Worm (Caenorhabditis elegans) whole organism, late embryonic: ENCODE results near the gene nhx-1.
"Not testable (repeated sequence)": the region's sequence is repeated elsewhere in the genome, so short reads cannot be mapped to it uniquely, and the experiment has no call there.

ENCODE experiments used
- C38D4.7 ChIP-seq: fragments of 200-800 bp; sonication (Bioruptor generic); optimal IDR thresholded peaks from 2 replicates; lab custom pipeline; 2018; ENCODE audit warnings: mild to moderate bottlenecking, missing genetic modification characterization, moderate library complexity, missing compliant biosample characterization
- F13H6.1 ChIP-seq: sonication (generic microtip); optimal IDR thresholded peaks from 2 replicates; lab custom pipeline; 2016; ENCODE audit warnings: missing genetic modification characterization, missing compliant biosample characterization
- K09A11.1 ChIP-seq: sonication (generic microtip); optimal IDR thresholded peaks from 2 replicates; lab custom pipeline; 2017; ENCODE audit warnings: antibody characterized with exemption, mild to moderate bottlenecking, missing genetic modification characterization, missing compliant biosample characterization; ENCODE audit not compliant: insufficient read depth
- T23F11.4 ChIP-seq: fragments of 200-800 bp; sonication (Bioruptor generic); optimal IDR thresholded peaks from 2 replicates; lab custom pipeline; 2018; ENCODE audit warnings: mild to moderate bottlenecking, missing genetic modification characterization, missing compliant biosample characterization
- ahr-1 ChIP-seq: sonication (generic microtip); optimal IDR thresholded peaks from 2 replicates; lab custom pipeline; 2016; ENCODE audit warnings: missing genetic modification characterization, missing compliant biosample characterization
- ceh-18 ChIP-seq: sonication (generic microtip); optimal IDR thresholded peaks from 2 replicates; lab custom pipeline; 2016; ENCODE audit warnings: missing genetic modification characterization, missing compliant biosample characterization
- ceh-19 ChIP-seq: fragments of 200-800 bp; sonication (Bioruptor generic); optimal IDR thresholded peaks from 2 replicates; lab custom pipeline; 2018; ENCODE audit warnings: mild to moderate bottlenecking, missing genetic modification characterization, missing compliant biosample characterization
- ceh-22 ChIP-seq: sonication (generic microtip); optimal IDR thresholded peaks from 2 replicates; lab custom pipeline; 2017; ENCODE audit warnings: missing biosample characterization, missing genetic modification characterization
- ceh-30 ChIP-seq: fragments of 150-350 bp; optimal IDR thresholded peaks from 2 replicates; lab custom pipeline; 2014; ENCODE audit warnings: missing biosample characterization, missing genetic modification characterization
- ceh-31 ChIP-seq: sonication (generic microtip); optimal IDR thresholded peaks from 2 replicates; lab custom pipeline; 2016; ENCODE audit warnings: missing genetic modification characterization, missing compliant biosample characterization
- ceh-34 ChIP-seq: sonication (generic microtip); optimal IDR thresholded peaks from 2 replicates; lab custom pipeline; 2016; ENCODE audit warnings: mild to moderate bottlenecking, missing genetic modification characterization, missing compliant biosample characterization
- ceh-45 ChIP-seq: fragments of 200-800 bp; sonication (Bioruptor generic); IDR thresholded peaks from 2 replicates; pipeline ENCODE4 v1.3.6; 2022; ENCODE audit warnings: missing genetic modification reagents, missing genetic modification characterization, missing compliant biosample characterization
- ceh-48 ChIP-seq: sonication (generic microtip); optimal IDR thresholded peaks from 2 replicates; lab custom pipeline; 2016; ENCODE audit warnings: missing genetic modification characterization, inconsistent platforms, missing compliant biosample characterization
- elt-2 ChIP-seq: sonication (generic microtip); optimal IDR thresholded peaks from 2 replicates; lab custom pipeline; 2016; ENCODE audit warnings: missing genetic modification reagents, missing genetic modification characterization, missing compliant biosample characterization
- elt-4 ChIP-seq: sonication (generic microtip); optimal IDR thresholded peaks from 2 replicates; lab custom pipeline; 2016; ENCODE audit warnings: missing genetic modification characterization, missing compliant biosample characterization
- ets-4 ChIP-seq: sonication (generic microtip); optimal IDR thresholded peaks from 2 replicates; lab custom pipeline; 2016; ENCODE audit warnings: missing genetic modification characterization, missing compliant biosample characterization
- eyg-1 ChIP-seq: sonication (generic microtip); optimal IDR thresholded peaks from 2 replicates; lab custom pipeline; 2016; ENCODE audit warnings: missing genotype, missing genetic modification characterization, missing compliant biosample characterization
- fkh-10 ChIP-seq: fragments of 150-350 bp; optimal IDR thresholded peaks from 2 replicates; lab custom pipeline; 2014; ENCODE audit warnings: missing biosample characterization, missing genetic modification reagents, missing genetic modification characterization
- gmeb-2 ChIP-seq: sonication (generic microtip); optimal IDR thresholded peaks from 2 replicates; lab custom pipeline; 2016; ENCODE audit warnings: missing genetic modification characterization, inconsistent platforms, missing compliant biosample characterization
- hlh-6 ChIP-seq: sonication (generic microtip); optimal IDR thresholded peaks from 2 replicates; lab custom pipeline; 2016; ENCODE audit warnings: missing genotype, missing genetic modification characterization, missing compliant biosample characterization
- lim-6 ChIP-seq: sonication (generic microtip); optimal IDR thresholded peaks from 2 replicates; lab custom pipeline; 2016; ENCODE audit warnings: missing genetic modification characterization, missing compliant biosample characterization
- lin-11 ChIP-seq: fragments of 200-800 bp; sonication (Bioruptor generic); optimal IDR thresholded peaks from 2 replicates; lab custom pipeline; 2018; ENCODE audit warnings: mild to moderate bottlenecking, missing genetic modification characterization, missing compliant biosample characterization
- nhr-232 ChIP-seq: sonication (generic microtip); optimal IDR thresholded peaks from 2 replicates; lab custom pipeline; 2016; ENCODE audit warnings: missing genetic modification characterization, missing compliant biosample characterization
- pat-9 ChIP-seq: fragments of 200-800 bp; sonication (Bioruptor generic); optimal IDR thresholded peaks from 2 replicates; lab custom pipeline; 2018; ENCODE audit warnings: mild to moderate bottlenecking, missing genetic modification characterization, moderate library complexity, missing compliant biosample characterization
- pax-1 ChIP-seq: fragments of 150-350 bp; optimal IDR thresholded peaks from 2 replicates; lab custom pipeline; 2014; ENCODE audit warnings: missing biosample characterization, missing genetic modification characterization
- pqm-1 ChIP-seq: sonication (generic microtip); optimal IDR thresholded peaks from 2 replicates; lab custom pipeline; 2016; ENCODE audit warnings: missing genetic modification characterization, missing compliant biosample characterization
- pros-1 ChIP-seq: fragments of 150-350 bp; optimal IDR thresholded peaks from 2 replicates; lab custom pipeline; 2014; ENCODE audit warnings: missing biosample characterization, missing genetic modification reagents, missing genetic modification characterization
- rnt-1 ChIP-seq: sonication (generic microtip); optimal IDR thresholded peaks from 2 replicates; lab custom pipeline; 2016; ENCODE audit warnings: missing genetic modification characterization, missing compliant biosample characterization
- sdc-2 ChIP-seq: sonication (generic microtip); optimal IDR thresholded peaks from 2 replicates; lab custom pipeline; 2016; ENCODE audit warnings: missing genotype, missing genetic modification characterization, missing compliant biosample characterization
- sox-2 ChIP-seq: fragments of 200-800 bp; sonication (Bioruptor generic); IDR thresholded peaks from 2 replicates; pipeline ENCODE4 v1.3.6; 2022; ENCODE audit warnings: missing genetic modification reagents, missing genetic modification characterization, missing compliant biosample characterization
- syd-9 ChIP-seq: sonication (generic microtip); optimal IDR thresholded peaks from 2 replicates; lab custom pipeline; 2016; ENCODE audit warnings: mild to moderate bottlenecking, missing genetic modification characterization, moderate library complexity, missing compliant biosample characterization
- tbx-2 ChIP-seq: sonication (generic microtip); optimal IDR thresholded peaks from 2 replicates; lab custom pipeline; 2016; ENCODE audit warnings: missing genetic modification characterization, missing compliant biosample characterization
- tbx-7 ChIP-seq: sonication (generic microtip); optimal IDR thresholded peaks from 2 replicates; lab custom pipeline; 2016; ENCODE audit warnings: missing genotype, missing genetic modification characterization, missing compliant biosample characterization
- ttx-3 ChIP-seq: sonication (generic microtip); optimal IDR thresholded peaks from 2 replicates; lab custom pipeline; 2016; ENCODE audit warnings: missing genetic modification reagents, missing genetic modification characterization, missing compliant biosample characterization
- unc-3 ChIP-seq, 2 experiments: fragments of 200-800 bp in 1 of 2; sonication (Bioruptor generic) in 1 of 2; sonication (generic microtip) in 1 of 2; conservative IDR thresholded peaks in 1 of 2; optimal IDR thresholded peaks in 1 of 2; 2 replicates each; pipeline versions ENCODE4 v1.3.6 to Lab custom; 2016 to 2022; ENCODE audit warnings: missing compliant biosample characterization in 2 of 2, missing genetic modification characterization in 2 of 2, missing genetic modification reagents in 1 of 2
- unc-42 ChIP-seq: sonication (generic microtip); optimal IDR thresholded peaks from 2 replicates; lab custom pipeline; 2016; ENCODE audit warnings: missing genotype, missing genetic modification characterization, missing compliant biosample characterization
- unc-55 ChIP-seq: sonication (generic microtip); optimal IDR thresholded peaks from 2 replicates; lab custom pipeline; 2017; ENCODE audit warnings: missing biosample characterization, missing genetic modification reagents, missing genetic modification characterization

nhx-1 gene

ce11 chrX:16056404-16056803, 39.5 kb downstream of the nhx-1 start (continued):
- TF ChIP-seq ceh-30 (peak; percentile 71), gmeb-2 (tag; lab: Kevin White, UChicago) (no peak), ceh-34 (peak; percentile 56), sdc-2 (peak; percentile 99), ceh-31 (peak; percentile 80), ceh-48 (tag; lab: Kevin White, UChicago) (peak; percentile 48), elt-2 (peak; percentile 40), pqm-1 (tag; lab: Kevin White, UChicago) (peak; percentile 57), eyg-1 (no peak), pros-1 (peak; percentile 35), unc-42 (tag; lab: Kevin White, UChicago) (peak; percentile 89), rnt-1 (tag; lab: Kevin White, UChicago) (peak; percentile 87), ceh-45 (no peak), ets-4 (tag; lab: Kevin White, UChicago) (peak; percentile 64), pax-1 (peak; percentile 59), ahr-1 (tag; lab: Kevin White, UChicago) (no peak), F13H6.1 (tag; lab: Kevin White, UChicago) (peak; percentile 8), pat-9 (tag; lab: Kevin White, UChicago) (no peak), C38D4.7 (GFP tag; lab: Kevin White, UChicago) (no peak), fkh-10 (GFP tag; lab: Kevin White, UChicago) (peak; percentile 35), lim-6 (no peak), unc-3 (GFP tag; conservative IDR thresholded peaks at IDR 0.05; lab: Robert Waterston, UW) (peak; percentile 37; the same call in 1 of the 2 replicates), unc-3 (tag; optimal IDR thresholded peaks at IDR 0.05; lab: Kevin White, UChicago) (peak; percentile 8), syd-9 (tag; lab: Kevin White, UChicago) (peak; percentile 71), lin-11 (no peak), ceh-18 (tag; lab: Kevin White, UChicago) (peak; percentile 95), sox-2 (GFP tag; lab: Robert Waterston, UW) (peak; percentile 4; the same call in 1 of the 2 replicates), ttx-3 (tag; lab: Kevin White, UChicago) (no peak), ceh-22 (tag; lab: Kevin White, UChicago) (peak; percentile 67), hlh-6 (tag; lab: Kevin White, UChicago) (peak; percentile 4)

- TF ChIP-seq K09A11.1: no peak
- no peak for TF ChIP-seq lin-11
- TF ChIP-seq tbx-7 (tag; lab: Kevin White, UChicago): no peak
- TF ChIP-seq lim-6: no peak
- no peak for TF ChIP-seq ceh-19 (GFP tag; lab: Kevin White, UChicago)
- no peak for TF ChIP-seq T23F11.4 (GFP tag; lab: Kevin White, UChicago)
- TF ChIP-seq elt-4 (tag; lab: Kevin White, UChicago): no peak
Observed at ce11 chrX:16058845-16059244, 41.9 kb downstream of the nhx-1 start, which contains the start of gene T27A8.2. TSS of gene T27A8.2 (minus strand) at chrX:16058945.

- TF ChIP-seq tbx-2, nhr-232, pqm-1 (tag; lab: Kevin White, UChicago): not testable (repeated sequence)
Observed at ce11 chrX:16062385-16062784, 45.5 kb downstream of the nhx-1 start, which contains the start of gene T27A8.3. TSS of gene T27A8.3 (plus strand) at chrX:16062685.

- TF ChIP-seq unc-55 (GFP tag; lab: Kevin White, UChicago) (no peak), sox-2 (GFP tag; lab: Robert Waterston, UW) (no peak)
Observed at ce11 chrX:16067984-16068383, 51.1 kb downstream of the nhx-1 start.
